Fruit fly (Drosophila melanogaster): ENCODE data around the gene CG31926.
A peak's percentile ranks its signal among the peaks of the same experiment; 100 is the strongest.

Gene CG31926

dm6 chr2L:1538132-1538531 lies 42.9 kb downstream of the CG31926 start:
- peak; percentile 69 for TF ChIP-seq CG8301 (tag; optimal IDR thresholded peaks at IDR 0.05)
- TF ChIP-seq CG14655 (GFP tag; optimal IDR thresholded peaks at IDR 0.05): peak; percentile 74
- TF ChIP-seq CG10348 (GFP tag; IDR thresholded peaks at IDR 0.05): no peak

Data from whole organism, pupa.